Worm (Caenorhabditis elegans): Measurements from ENCODE around the gene wrb-1.

- TF ChIP-seq pha-4 (GFP tag; IDR thresholded peaks at IDR 0.05) (no peak), pha-4 (tag; optimal IDR thresholded peaks at IDR 0.05) (no peak), nhr-48 (tag; optimal IDR thresholded peaks at IDR 0.05) (no peak), egl-27 (tag; optimal IDR thresholded peaks at IDR 0.05) (no peak), D1046.2 (GFP tag; IDR thresholded peaks at IDR 0.05) (no peak), ceh-82 (tag; optimal IDR thresholded peaks at IDR 0.05) (no peak), mdl-1 (tag; optimal IDR thresholded peaks at IDR 0.05) (no peak), nhr-237 (tag; optimal IDR thresholded peaks at IDR 0.05) (no peak)
Measured at ce11 chrV:1228884-1229662, 33.2 kb downstream of the wrb-1 start.
